Worm (Caenorhabditis elegans): Measurements from ENCODE around the gene srv-2.

The srv-2 gene

ce11 chrII:10563368-10563767 lies 38.7 kb downstream of the srv-2 start, which contains the start of gene cdc-48.1:
Gene cdc-48.1 (minus strand): TSS chrII:10563407.
- TF ChIP-seq nhr-12 (tag; optimal IDR thresholded peaks at IDR 0.05): peak; percentile 72
- peak; percentile 99 for TF ChIP-seq pax-3 (tag; optimal IDR thresholded peaks at IDR 0.05)
- TF ChIP-seq mep-1 (tag; optimal IDR thresholded peaks at IDR 0.05): peak; percentile 100
- peak; percentile 98 to 99 for TF ChIP-seq lsy-2 (tag; optimal IDR thresholded peaks at IDR 0.05)
- peak; percentile 97; the same call in 1 of the 2 replicates for TF ChIP-seq ets-5 (GFP tag; IDR thresholded peaks at IDR 0.05)
- peak; percentile 100 for TF ChIP-seq rnt-1 (tag; optimal IDR thresholded peaks at IDR 0.05)
- TF ChIP-seq mab-9 (GFP tag; IDR thresholded peaks at IDR 0.05): peak; percentile 99
- TF ChIP-seq dpl-1 (GFP tag; optimal IDR thresholded peaks at IDR 0.05): peak; percentile 100
- peak; percentile 81 for TF ChIP-seq F16B12.6 (tag; optimal IDR thresholded peaks at IDR 0.05)
- TF ChIP-seq lir-3 (tag; optimal IDR thresholded peaks at IDR 0.05; ENCODE audit: poor library complexity): peak; percentile 98
- peak; percentile 100 for TF ChIP-seq isw-1 (GFP tag; IDR thresholded peaks at IDR 0.05)
- TF ChIP-seq irx-1 (tag; optimal IDR thresholded peaks at IDR 0.05): peak; percentile 99
- peak; percentile 97 for TF ChIP-seq aha-1 (tag; optimal IDR thresholded peaks at IDR 0.05)
- peak; percentile 100 for TF ChIP-seq unc-86 (tag; optimal IDR thresholded peaks at IDR 0.05)
- peak; percentile 97 for TF ChIP-seq elt-2 (tag; optimal IDR thresholded peaks at IDR 0.05)
- peak; percentile 99 for TF ChIP-seq unc-30 (tag; optimal IDR thresholded peaks at IDR 0.05)
- peak; percentile 100 for TF ChIP-seq skn-1 (tag; optimal IDR thresholded peaks at IDR 0.05)
- TF ChIP-seq ama-1 (optimal IDR thresholded peaks at IDR 0.05): peak; percentile 98
- TF ChIP-seq zag-1 (tag; optimal IDR thresholded peaks at IDR 0.05): peak; percentile 100
- TF ChIP-seq grh-1 (GFP tag; IDR thresholded peaks at IDR 0.05): peak; percentile 100
- TF ChIP-seq tbx-2 (tag; optimal IDR thresholded peaks at IDR 0.05): peak; percentile 100
- no peak for TF ChIP-seq sptf-1 (tag; optimal IDR thresholded peaks at IDR 0.05)
- TF ChIP-seq hpl-2 (GFP tag; optimal IDR thresholded peaks at IDR 0.05): peak; percentile 99
- TF ChIP-seq snu-23 (GFP tag; optimal IDR thresholded peaks at IDR 0.05): peak; percentile 100
- peak; percentile 82 to 99 for TF ChIP-seq mdl-1 (tag; optimal IDR thresholded peaks at IDR 0.05)
- peak; percentile 95 for TF ChIP-seq snpc-4 (tag; optimal IDR thresholded peaks at IDR 0.05)
- TF ChIP-seq egl-13 (tag; optimal IDR thresholded peaks at IDR 0.05): peak; percentile 100
- TF ChIP-seq ztf-4 (tag; optimal IDR thresholded peaks at IDR 0.05): peak; percentile 100
- TF ChIP-seq hlh-17 (GFP tag; optimal IDR thresholded peaks at IDR 0.05; ENCODE audit: borderline replicate concordance): no peak
- TF ChIP-seq C04F5.9 (tag; optimal IDR thresholded peaks at IDR 0.05): peak; percentile 98
- peak; percentile 88 for TF ChIP-seq nhr-76 (tag; optimal IDR thresholded peaks at IDR 0.05)
- peak; percentile 98 for TF ChIP-seq mef-2 (tag; optimal IDR thresholded peaks at IDR 0.05)
- TF ChIP-seq pqm-1 (tag; optimal IDR thresholded peaks at IDR 0.05): peak; percentile 83
- no peak for TF ChIP-seq tlp-1 (tag; optimal IDR thresholded peaks at IDR 0.05)
- TF ChIP-seq C34B4.2 (tag; optimal IDR thresholded peaks at IDR 0.05): peak; percentile 94
- TF ChIP-seq nhr-90 (tag; optimal IDR thresholded peaks at IDR 0.05; ENCODE audit: poor library complexity): peak; percentile 100
- TF ChIP-seq dsc-1 (tag; optimal IDR thresholded peaks at IDR 0.05): peak; percentile 100
- peak; percentile 99 for TF ChIP-seq ceh-88 (GFP tag; IDR thresholded peaks at IDR 0.05)
- peak; percentile 100 for TF ChIP-seq nhr-19 (GFP tag; conservative IDR thresholded peaks at IDR 0.05)
- TF ChIP-seq pag-3 (tag; optimal IDR thresholded peaks at IDR 0.05; ENCODE audit: borderline replicate concordance, insufficient read depth): peak; percentile 91
- TF ChIP-seq fos-1 (tag; optimal IDR thresholded peaks at IDR 0.05): peak; percentile 100
- peak; percentile 100 for TF ChIP-seq fkh-10 (GFP tag; optimal IDR thresholded peaks at IDR 0.05)
- TF ChIP-seq ceh-82 (tag; optimal IDR thresholded peaks at IDR 0.05): peak; percentile 100
- peak; percentile 99 for TF ChIP-seq ceh-8 (GFP tag; optimal IDR thresholded peaks at IDR 0.05)
- peak; percentile 100 for TF ChIP-seq nhr-237 (tag; optimal IDR thresholded peaks at IDR 0.05)
- TF ChIP-seq blmp-1 (tag; optimal IDR thresholded peaks at IDR 0.05): peak; percentile 95
- peak; percentile 100 for TF ChIP-seq unc-130 (tag; optimal IDR thresholded peaks at IDR 0.05)
- no peak for TF ChIP-seq alr-1 (tag; optimal IDR thresholded peaks at IDR 0.05; ENCODE audit: borderline replicate concordance)
- TF ChIP-seq ces-1 (GFP tag; optimal IDR thresholded peaks at IDR 0.05): peak; percentile 97
- peak; percentile 100 for TF ChIP-seq nhr-47 (tag; optimal IDR thresholded peaks at IDR 0.05)
- peak; percentile 100 for TF ChIP-seq lin-14 (GFP tag; optimal IDR thresholded peaks at IDR 0.05)
- TF ChIP-seq hlh-4 (tag; optimal IDR thresholded peaks at IDR 0.05): peak; percentile 64
- TF ChIP-seq zip-4 (GFP tag; optimal IDR thresholded peaks at IDR 0.05): peak; percentile 96
